Fruit fly (Drosophila melanogaster): Measurements from ENCODE around the gene Tgs1.

Tgs1 gene

dm6 chr3R:18255281-18255680 lies at the start of gene Tgs1, which contains the start of the genes Ada2a, Polr2D and moi (continued):
- TF ChIP-seq CG16779 (GFP tag; IDR thresholded peaks at IDR 0.05) (no peak), Awh (GFP tag; IDR thresholded peaks at IDR 0.05) (no peak), Lhr (GFP tag; optimal IDR thresholded peaks at IDR 0.05) (no peak), Doc3 (GFP tag; IDR thresholded peaks at IDR 0.05; ENCODE audit: partially characterized antibody) (peak; percentile 76), grau (tag; optimal IDR thresholded peaks at IDR 0.05) (no peak), CG6854 (GFP tag; optimal IDR thresholded peaks at IDR 0.05) (no peak), CG9932 (GFP tag; IDR thresholded peaks at IDR 0.05) (peak; percentile 44), Opbp (GFP tag; IDR thresholded peaks at IDR 0.05; ENCODE audit: partially characterized antibody) (peak; percentile 87), Hr39 (optimal IDR thresholded peaks at IDR 0.05) (no peak), CG7372 (GFP tag; IDR thresholded peaks at IDR 0.05) (no peak), jumu (GFP tag; optimal IDR thresholded peaks at IDR 0.05) (no peak), Gsc (GFP tag; IDR thresholded peaks at IDR 0.05) (no peak), CG11504 (tag; optimal IDR thresholded peaks at IDR 0.05) (no peak), danr (GFP tag; IDR thresholded peaks at IDR 0.05) (no peak), en (GFP tag; optimal IDR thresholded peaks at IDR 0.05) (no peak), emc (GFP tag; optimal IDR thresholded peaks at IDR 0.05) (no peak), CG13424 (tag; optimal IDR thresholded peaks at IDR 0.05) (no peak), D (optimal IDR thresholded peaks at IDR 0.05) (no peak), D (GFP tag; optimal IDR thresholded peaks at IDR 0.05) (no peak), nerfin-2 (GFP tag; IDR thresholded peaks at IDR 0.05; ENCODE audit: partially characterized antibody) (no peak), da (GFP tag; optimal IDR thresholded peaks at IDR 0.05) (no peak), Dad (GFP tag; optimal IDR thresholded peaks at IDR 0.05) (no peak), CG14860 (GFP tag; IDR thresholded peaks at IDR 0.05; ENCODE audit: partially characterized antibody) (peak; percentile 67), CG9609 (GFP tag; optimal IDR thresholded peaks at IDR 0.05) (no peak), gcm (GFP tag; optimal IDR thresholded peaks at IDR 0.05) (no peak), NC2α (GFP tag; optimal IDR thresholded peaks at IDR 0.05) (no peak), insv (GFP tag; optimal IDR thresholded peaks at IDR 0.05) (no peak), Tbp (GFP tag; optimal IDR thresholded peaks at IDR 0.05) (no peak), CG10959 (GFP tag; IDR thresholded peaks at IDR 0.05) (no peak), CG11723 (GFP tag; optimal IDR thresholded peaks at IDR 0.05) (no peak), toy (GFP tag; IDR thresholded peaks at IDR 0.05) (no peak), crol (GFP tag; IDR thresholded peaks at IDR 0.05) (no peak), Dp (GFP tag; optimal IDR thresholded peaks at IDR 0.05) (peak; percentile 67), tio (GFP tag; optimal IDR thresholded peaks at IDR 0.05) (no peak), lmd (GFP tag; IDR thresholded peaks at IDR 0.05) (no peak)

- TF ChIP-seq Dfd (GFP tag; optimal IDR thresholded peaks at IDR 0.05) (no peak), Ets65A (GFP tag) (peak; percentile 59)
These were observed 46.9 kb upstream of the Tgs1 start, which contains the start of gene CG44158 for dm6 chr3R:18208479-18208878. Gene CG44158, plus strand, starts transcription at chr3R:18208779.

dm6 chr3R:18215300-18215699 lies 40.0 kb upstream of the Tgs1 start:
- TF ChIP-seq CG4328 (GFP tag; optimal IDR thresholded peaks at IDR 0.05) (no peak), ind (GFP tag; optimal IDR thresholded peaks at IDR 0.05) (peak; percentile 53), CG7928 (GFP tag; optimal IDR thresholded peaks at IDR 0.05) (peak; percentile 87), E2f2 (GFP tag; IDR thresholded peaks at IDR 0.05) (peak; percentile 66), pros (GFP tag; optimal IDR thresholded peaks at IDR 0.05) (no peak), ac (GFP tag; optimal IDR thresholded peaks at IDR 0.05) (no peak), CG31224 (GFP tag; IDR thresholded peaks at IDR 0.05) (no peak), gro (GFP tag; optimal IDR thresholded peaks at IDR 0.05) (no peak), CG6683 (GFP tag; optimal IDR thresholded peaks at IDR 0.05) (no peak), CG14014 (GFP tag; IDR thresholded peaks at IDR 0.05) (peak; percentile 48; the same call in 1 of the 2 replicates), cas (GFP tag; IDR thresholded peaks at IDR 0.05) (no peak), Taf1 (GFP tag; IDR thresholded peaks at IDR 0.05) (no peak), CG6854 (GFP tag; optimal IDR thresholded peaks at IDR 0.05) (no peak), CG6689 (GFP tag; IDR thresholded peaks at IDR 0.05) (peak; percentile 87), CG11398 (GFP tag; optimal IDR thresholded peaks at IDR 0.05) (no peak), CG42726 (GFP tag; IDR thresholded peaks at IDR 0.05; ENCODE audit: partially characterized antibody) (0 out of 2 replicates have a peak, but pooled peaks have one; percentile 44), Abd-B (GFP tag; optimal IDR thresholded peaks at IDR 0.05) (peak; percentile 17)
